Worm (Caenorhabditis elegans) whole organism, L2 larva: Measurements from ENCODE around the gene tiar-2.

Experiments
- C34F6.9 ChIP-seq: fragments of 150-350 bp; optimal IDR thresholded peaks from 2 replicates; lab custom pipeline; 2014; ENCODE audit warnings: missing biosample characterization, missing genetic modification characterization
- F13H6.1 ChIP-seq: sonication (generic microtip); optimal IDR thresholded peaks from 2 replicates; lab custom pipeline; 2016; ENCODE audit warnings: missing genetic modification characterization, missing compliant biosample characterization
- R02D3.7 ChIP-seq: fragments of 150-350 bp; optimal IDR thresholded peaks from 2 replicates; lab custom pipeline; 2014; ENCODE audit warnings: missing biosample characterization, missing genetic modification characterization
- Y55F3AM.14 ChIP-seq: fragments of 200-800 bp; sonication (Bioruptor generic); optimal IDR thresholded peaks from 2 replicates; lab custom pipeline; 2018; ENCODE audit warnings: mild to moderate bottlenecking, missing genetic modification characterization, missing compliant biosample characterization
- alr-1 ChIP-seq: fragments of 150-350 bp; optimal IDR thresholded peaks from 2 replicates; lab custom pipeline; 2014; ENCODE audit warnings: missing biosample characterization, missing genetic modification characterization
- ama-1 ChIP-seq: fragments of 150-350 bp; optimal IDR thresholded peaks from 2 replicates; lab custom pipeline; 2018; ENCODE audit warnings: inconsistent platforms
- blmp-1 ChIP-seq: sonication (generic microtip); optimal IDR thresholded peaks from 2 replicates; lab custom pipeline; 2017; ENCODE audit warnings: missing genetic modification characterization, mild to moderate bottlenecking, missing compliant biosample characterization, antibody characterized with exemption, moderate library complexity; ENCODE audit not compliant: insufficient read depth
- ceh-82 ChIP-seq: fragments of 150-350 bp; optimal IDR thresholded peaks from 2 replicates; lab custom pipeline; 2014; ENCODE audit warnings: missing biosample characterization, missing genetic modification characterization
- crh-2 ChIP-seq: sonication (generic microtip); optimal IDR thresholded peaks from 2 replicates; lab custom pipeline; 2017; ENCODE audit warnings: missing biosample characterization, missing genetic modification characterization
- dmd-4 ChIP-seq: sonication (generic microtip); optimal IDR thresholded peaks from 2 replicates; lab custom pipeline; 2017; ENCODE audit warnings: missing biosample characterization, missing genetic modification characterization
- egl-27 ChIP-seq: sonication (generic microtip); optimal IDR thresholded peaks from 3 replicates; lab custom pipeline; 2017; ENCODE audit warnings: missing biosample characterization, missing genetic modification reagents, missing genetic modification characterization
- elt-1 ChIP-seq: fragments of 150-350 bp; optimal IDR thresholded peaks from 2 replicates; lab custom pipeline; 2014; ENCODE audit warnings: missing biosample characterization, missing genetic modification characterization
- fos-1 ChIP-seq: fragments of 150-350 bp; optimal IDR thresholded peaks from 2 replicates; lab custom pipeline; 2014; ENCODE audit warnings: missing biosample characterization, missing genetic modification characterization
- lin-11 ChIP-seq: fragments of 150-350 bp; sonication (generic microtip); optimal IDR thresholded peaks from 2 replicates; lab custom pipeline; 2014; ENCODE audit warnings: missing biosample characterization, missing genetic modification characterization, inconsistent platforms, mixed read lengths
- lin-13 ChIP-seq: fragments of 150-350 bp; optimal IDR thresholded peaks from 2 replicates; lab custom pipeline; 2014; ENCODE audit warnings: missing biosample characterization, missing genetic modification reagents, missing genetic modification characterization
- lin-39 ChIP-seq: fragments of 150-350 bp; optimal IDR thresholded peaks from 2 replicates; lab custom pipeline; 2014; ENCODE audit warnings: missing biosample characterization, missing genetic modification reagents, missing genetic modification characterization
- lsy-2 ChIP-seq, 2 experiments: fragments of 150-350 bp in 1 of 2; sonication (generic microtip) in 1 of 2; optimal IDR thresholded peaks; 2 replicates each; lab custom pipeline; 2014 to 2017; ENCODE audit warnings: missing biosample characterization in 2 of 2, missing genetic modification characterization in 2 of 2
- mdl-1 ChIP-seq, 2 experiments: fragments of 150-350 bp in 1 of 2; sonication (generic microtip) in 1 of 2; optimal IDR thresholded peaks; 2 replicates each; lab custom pipeline; 2017; ENCODE audit warnings: missing biosample characterization in 2 of 2, missing genetic modification characterization in 2 of 2
- nhr-11 ChIP-seq: fragments of 150-350 bp; optimal IDR thresholded peaks from 2 replicates; lab custom pipeline; 2014; ENCODE audit warnings: missing biosample characterization, missing genetic modification characterization
- nhr-12 ChIP-seq: fragments of 150-350 bp; optimal IDR thresholded peaks from 2 replicates; lab custom pipeline; 2014; ENCODE audit warnings: missing biosample characterization, missing genetic modification characterization
- nhr-129 ChIP-seq: fragments of 150-350 bp; optimal IDR thresholded peaks from 2 replicates; lab custom pipeline; 2014; ENCODE audit warnings: missing biosample characterization, missing genetic modification characterization
- nhr-21 ChIP-seq: fragments of 150-350 bp; optimal IDR thresholded peaks from 2 replicates; lab custom pipeline; 2014; ENCODE audit warnings: missing biosample characterization, missing genetic modification characterization
- nhr-23 ChIP-seq: fragments of 150-350 bp; optimal IDR thresholded peaks from 2 replicates; lab custom pipeline; 2014; ENCODE audit warnings: missing biosample characterization, missing genetic modification reagents, missing genetic modification characterization
- nhr-25 ChIP-seq: fragments of 150-350 bp; sonication (generic microtip); optimal IDR thresholded peaks from 3 replicates; lab custom pipeline; 2014; ENCODE audit warnings: missing biosample characterization, missing genetic modification characterization
- nhr-6 ChIP-seq: fragments of 150-350 bp; optimal IDR thresholded peaks from 2 replicates; lab custom pipeline; 2014; ENCODE audit warnings: missing biosample characterization, missing genetic modification characterization
- nhr-77 ChIP-seq: fragments of 150-350 bp; optimal IDR thresholded peaks from 2 replicates; lab custom pipeline; 2014; ENCODE audit warnings: missing biosample characterization, missing genetic modification characterization
- peb-1 ChIP-seq: fragments of 150-350 bp; optimal IDR thresholded peaks from 2 replicates; lab custom pipeline; 2014; ENCODE audit warnings: missing biosample characterization, missing genetic modification characterization
- sem-4 ChIP-seq: fragments of 150-350 bp; optimal IDR thresholded peaks from 2 replicates; lab custom pipeline; 2014; ENCODE audit warnings: missing biosample characterization, missing genetic modification reagents, missing genetic modification characterization
- skn-1 ChIP-seq: sonication (generic microtip); optimal IDR thresholded peaks from 2 replicates; lab custom pipeline; 2017; ENCODE audit warnings: missing biosample characterization, missing genetic modification characterization
- sma-3 ChIP-seq: sonication (generic microtip); optimal IDR thresholded peaks from 2 replicates; lab custom pipeline; 2016; ENCODE audit warnings: missing genetic modification reagents, missing genetic modification characterization, missing compliant biosample characterization
- sma-9 ChIP-seq, 2 experiments: fragments of 150-350 bp in 1 of 2; sonication (generic microtip) in 1 of 2; optimal IDR thresholded peaks; 2 replicates each; lab custom pipeline; 2014 to 2016; ENCODE audit warnings: missing genetic modification characterization in 2 of 2, mild to moderate bottlenecking in 1 of 2, missing biosample characterization in 1 of 2, missing compliant biosample characterization in 1 of 2, missing genetic modification reagents in 1 of 2, moderate library complexity in 1 of 2
- snpc-4 ChIP-seq: fragments of 150-350 bp; optimal IDR thresholded peaks from 2 replicates; lab custom pipeline; 2014; ENCODE audit warnings: missing biosample characterization, missing genetic modification characterization
- unc-55 ChIP-seq: fragments of 150-350 bp; sonication (generic microtip); optimal IDR thresholded peaks from 3 replicates; lab custom pipeline; 2014; ENCODE audit warnings: missing biosample characterization, missing genetic modification reagents, missing genetic modification characterization
- unc-62 ChIP-seq: fragments of 150-350 bp; optimal IDR thresholded peaks from 2 replicates; lab custom pipeline; 2014; ENCODE audit warnings: missing biosample characterization, missing genetic modification reagents, missing genetic modification characterization
- zag-1 ChIP-seq: fragments of 150-350 bp; optimal IDR thresholded peaks from 2 replicates; lab custom pipeline; 2014; ENCODE audit warnings: missing biosample characterization, missing genetic modification characterization
- ztf-1 ChIP-seq: fragments of 200-800 bp; sonication (Bioruptor generic); conservative IDR thresholded peaks from 2 replicates; pipeline ENCODE4 v1.3.6; 2022; ENCODE audit warnings: missing genetic modification characterization, missing compliant biosample characterization
- ztf-4 ChIP-seq: fragments of 150-350 bp; optimal IDR thresholded peaks from 2 replicates; lab custom pipeline; 2014; ENCODE audit warnings: missing biosample characterization, missing genetic modification characterization

The tiar-2 gene

ce11 chrII:12799927-12800522 lies 31.5 kb downstream of the tiar-2 start:
- peak; percentile 23 for TF ChIP-seq sma-3 (GFP tag; lab: Kevin White, UChicago)
- TF ChIP-seq blmp-1 (tag; lab: Kevin White, UChicago), result peak; percentile 56
- peak; percentile 1 for TF ChIP-seq C34F6.9 (tag; lab: Kevin White, UChicago)
- no peak for TF ChIP-seq peb-1
- TF ChIP-seq lsy-2 (tag; optimal IDR thresholded peaks at IDR 0.05; lab: Kevin White, UChicago), result peak; percentile 73 to 89
- TF ChIP-seq skn-1 (tag; lab: Kevin White, UChicago), result no peak
- no peak for TF ChIP-seq ama-1 (lab: Kevin White, UChicago)
- TF ChIP-seq unc-62 (GFP tag; lab: Kevin White, UChicago), result no peak
- no peak for TF ChIP-seq alr-1 (tag; lab: Kevin White, UChicago)
- peak; percentile 66 for TF ChIP-seq crh-2 (tag; lab: Kevin White, UChicago)
- TF ChIP-seq F13H6.1, result peak; percentile 31
- no peak for TF ChIP-seq snpc-4 (tag; lab: Kevin White, UChicago)
- TF ChIP-seq elt-1 (tag; lab: Kevin White, UChicago), result no peak
- TF ChIP-seq nhr-25 (tag; lab: Kevin White, UChicago), result peak; percentile 59
- TF ChIP-seq unc-55 (GFP tag; lab: Kevin White, UChicago), result no peak
- no peak for TF ChIP-seq zag-1 (tag; lab: Kevin White, UChicago)
- TF ChIP-seq ztf-4, result peak; percentile 8
- peak; percentile 85 for TF ChIP-seq sma-9 (GFP tag; optimal IDR thresholded peaks at IDR 0.05; lab: Kevin White, UChicago)
- TF ChIP-seq sma-9 (tag; optimal IDR thresholded peaks at IDR 0.05; lab: Kevin White, UChicago), result no peak
- TF ChIP-seq mdl-1 (tag; optimal IDR thresholded peaks at IDR 0.05; lab: Kevin White, UChicago), result peak in 1 of 2 experiments; percentile 54
- TF ChIP-seq nhr-77 (tag; lab: Kevin White, UChicago), result no peak
- TF ChIP-seq sem-4 (tag; lab: Kevin White, UChicago), result no peak
- TF ChIP-seq R02D3.7, result no peak
- peak; percentile 63 for TF ChIP-seq nhr-21 (tag; lab: Kevin White, UChicago)
- no peak for TF ChIP-seq nhr-129
- no peak for TF ChIP-seq Y55F3AM.14 (GFP tag; lab: Kevin White, UChicago)
- peak; percentile 66 for TF ChIP-seq nhr-11

ce11 chrII:12805161-12805560 lies 36.7 kb downstream of the tiar-2 start, which contains the start of the genes Y46G5A.18 and Y46G5A.47:
Y46G5A.18 (minus strand) TSS chrII:12805261.
Y46G5A.47 (minus strand) TSS chrII:12805306.
- TF ChIP-seq mdl-1 (tag; optimal IDR thresholded peaks at IDR 0.05; lab: Kevin White, UChicago), result no peak
- no peak for TF ChIP-seq nhr-23 (tag; lab: Kevin White, UChicago)
- no peak for TF ChIP-seq nhr-12 (tag; lab: Kevin White, UChicago)
- no peak for TF ChIP-seq nhr-21 (tag; lab: Kevin White, UChicago)
- TF ChIP-seq nhr-129, result no peak
- TF ChIP-seq unc-55 (GFP tag; lab: Kevin White, UChicago), result no peak
- TF ChIP-seq egl-27 (tag; lab: Kevin White, UChicago), result no peak
- TF ChIP-seq sem-4 (tag; lab: Kevin White, UChicago), result no peak
- no peak for TF ChIP-seq lin-39 (tag; lab: Kevin White, UChicago)
- no peak for TF ChIP-seq ztf-1 (GFP tag; lab: Robert Waterston, UW)
- no peak for TF ChIP-seq fos-1 (tag; lab: Kevin White, UChicago)

- TF ChIP-seq unc-55 (GFP tag; lab: Kevin White, UChicago) (peak; percentile 76), lsy-2 (tag; optimal IDR thresholded peaks at IDR 0.05; lab: Kevin White, UChicago) (peak; percentile 23 to 60), fos-1 (tag; lab: Kevin White, UChicago) (peak; percentile 11), sma-9 (GFP tag; optimal IDR thresholded peaks at IDR 0.05; lab: Kevin White, UChicago) (no peak), sma-9 (tag; optimal IDR thresholded peaks at IDR 0.05; lab: Kevin White, UChicago) (no peak), unc-62 (GFP tag; lab: Kevin White, UChicago) (no peak), crh-2 (tag; lab: Kevin White, UChicago) (peak; percentile 13), F13H6.1 (peak; percentile 35), lin-13 (peak; percentile 31), nhr-6 (no peak), lin-11 (tag; lab: Kevin White, UChicago) (peak; percentile 45), nhr-21 (tag; lab: Kevin White, UChicago) (no peak), nhr-12 (tag; lab: Kevin White, UChicago) (no peak), lin-39 (tag; lab: Kevin White, UChicago) (no peak), C34F6.9 (tag; lab: Kevin White, UChicago) (peak; percentile 58), dmd-4 (no peak), egl-27 (tag; lab: Kevin White, UChicago) (peak; percentile 9), ceh-82 (tag; lab: Kevin White, UChicago) (no peak), zag-1 (tag; lab: Kevin White, UChicago) (peak; percentile 2), nhr-129 (peak; percentile 54), ama-1 (lab: Kevin White, UChicago) (no peak)
- TF ChIP-seq, all 48 proteins: peak for 11
Measured at ce11 chrII:12805765-12806384, 37.4 kb downstream of the tiar-2 start.
